Worm (Caenorhabditis elegans) whole organism, late embryonic: ENCODE measurements around the gene acbp-4.
A peak's percentile ranks its signal among the peaks of the same experiment; 100 is the strongest.

ENCODE experiments used
- C38D4.7 ChIP-seq: fragments of 200-800 bp; sonication (Bioruptor generic); optimal IDR thresholded peaks from 2 replicates; lab custom pipeline; 2018; ENCODE audit warnings: mild to moderate bottlenecking, missing genetic modification characterization, moderate library complexity, missing compliant biosample characterization
- F13H6.1 ChIP-seq: sonication (generic microtip); optimal IDR thresholded peaks from 2 replicates; lab custom pipeline; 2016; ENCODE audit warnings: missing genetic modification characterization, missing compliant biosample characterization
- K02D7.2 ChIP-seq: sonication (generic microtip); optimal IDR thresholded peaks from 2 replicates; lab custom pipeline; 2017; ENCODE audit warnings: mild to moderate bottlenecking, missing genetic modification characterization, missing compliant biosample characterization
- Y22D7AL.16 ChIP-seq: sonication (generic microtip); optimal IDR thresholded peaks from 2 replicates; lab custom pipeline; 2016; ENCODE audit warnings: missing genetic modification characterization, missing compliant biosample characterization
- ahr-1 ChIP-seq: sonication (generic microtip); optimal IDR thresholded peaks from 2 replicates; lab custom pipeline; 2016; ENCODE audit warnings: missing genetic modification characterization, missing compliant biosample characterization
- ceh-18 ChIP-seq: sonication (generic microtip); optimal IDR thresholded peaks from 2 replicates; lab custom pipeline; 2016; ENCODE audit warnings: missing genetic modification characterization, missing compliant biosample characterization
- ceh-19 ChIP-seq: fragments of 200-800 bp; sonication (Bioruptor generic); optimal IDR thresholded peaks from 2 replicates; lab custom pipeline; 2018; ENCODE audit warnings: mild to moderate bottlenecking, missing genetic modification characterization, missing compliant biosample characterization
- ceh-22 ChIP-seq: sonication (generic microtip); optimal IDR thresholded peaks from 2 replicates; lab custom pipeline; 2017; ENCODE audit warnings: missing biosample characterization, missing genetic modification characterization
- ceh-30 ChIP-seq: fragments of 150-350 bp; optimal IDR thresholded peaks from 2 replicates; lab custom pipeline; 2014; ENCODE audit warnings: missing biosample characterization, missing genetic modification characterization
- ceh-31 ChIP-seq: sonication (generic microtip); optimal IDR thresholded peaks from 2 replicates; lab custom pipeline; 2016; ENCODE audit warnings: missing genetic modification characterization, missing compliant biosample characterization
- ceh-48 ChIP-seq: sonication (generic microtip); optimal IDR thresholded peaks from 2 replicates; lab custom pipeline; 2016; ENCODE audit warnings: missing genetic modification characterization, inconsistent platforms, missing compliant biosample characterization
- ceh-6 ChIP-seq: fragments of 200-800 bp; sonication (Bioruptor generic); optimal IDR thresholded peaks from 2 replicates; lab custom pipeline; 2018; ENCODE audit warnings: mild to moderate bottlenecking, missing genetic modification characterization, missing compliant biosample characterization
- ceh-9 ChIP-seq: sonication (generic microtip); optimal IDR thresholded peaks from 2 replicates; lab custom pipeline; 2016; ENCODE audit warnings: mild to moderate bottlenecking, missing genetic modification characterization, inconsistent platforms, missing compliant biosample characterization
- che-1 ChIP-seq: sonication (generic microtip); optimal IDR thresholded peaks from 2 replicates; lab custom pipeline; 2016; ENCODE audit warnings: mild to moderate bottlenecking, missing genetic modification characterization, missing compliant biosample characterization
- dve-1 ChIP-seq: sonication (generic microtip); optimal IDR thresholded peaks from 2 replicates; lab custom pipeline; 2017; ENCODE audit warnings: antibody characterized with exemption, mild to moderate bottlenecking, missing genetic modification characterization, missing compliant biosample characterization
- elt-4 ChIP-seq: sonication (generic microtip); optimal IDR thresholded peaks from 2 replicates; lab custom pipeline; 2016; ENCODE audit warnings: missing genetic modification characterization, missing compliant biosample characterization
- eyg-1 ChIP-seq: sonication (generic microtip); optimal IDR thresholded peaks from 2 replicates; lab custom pipeline; 2016; ENCODE audit warnings: missing genotype, missing genetic modification characterization, missing compliant biosample characterization
- fax-1 ChIP-seq: sonication (generic microtip); optimal IDR thresholded peaks from 2 replicates; lab custom pipeline; 2016; ENCODE audit warnings: missing genotype, missing genetic modification characterization, missing compliant biosample characterization
- fkh-6 ChIP-seq: sonication (generic microtip); optimal IDR thresholded peaks from 2 replicates; lab custom pipeline; 2016; ENCODE audit warnings: missing genetic modification characterization, missing compliant biosample characterization
- hlh-15 ChIP-seq: sonication (generic microtip); optimal IDR thresholded peaks from 2 replicates; lab custom pipeline; 2016; ENCODE audit warnings: missing genetic modification characterization, missing compliant biosample characterization
- hlh-30 ChIP-seq: sonication (generic microtip); optimal IDR thresholded peaks from 2 replicates; lab custom pipeline; 2017; ENCODE audit warnings: antibody characterized with exemption, missing genetic modification characterization, missing compliant biosample characterization; ENCODE audit not compliant: insufficient read depth
- lim-6 ChIP-seq: sonication (generic microtip); optimal IDR thresholded peaks from 2 replicates; lab custom pipeline; 2016; ENCODE audit warnings: missing genetic modification characterization, missing compliant biosample characterization
- mec-3 ChIP-seq: sonication (generic microtip); optimal IDR thresholded peaks from 2 replicates; lab custom pipeline; 2016; ENCODE audit warnings: borderline replicate concordance, missing genetic modification characterization, missing compliant biosample characterization
- nhr-232 ChIP-seq: sonication (generic microtip); optimal IDR thresholded peaks from 2 replicates; lab custom pipeline; 2016; ENCODE audit warnings: missing genetic modification characterization, missing compliant biosample characterization
- npax-4 ChIP-seq: sonication (generic microtip); optimal IDR thresholded peaks from 2 replicates; lab custom pipeline; 2016; ENCODE audit warnings: missing genetic modification characterization, missing compliant biosample characterization
- pax-1 ChIP-seq: fragments of 150-350 bp; optimal IDR thresholded peaks from 2 replicates; lab custom pipeline; 2014; ENCODE audit warnings: missing biosample characterization, missing genetic modification characterization
- pha-2 ChIP-seq: sonication (generic microtip); optimal IDR thresholded peaks from 2 replicates; lab custom pipeline; 2017; ENCODE audit warnings: mild to moderate bottlenecking, missing genetic modification characterization, missing compliant biosample characterization
- pros-1 ChIP-seq: fragments of 150-350 bp; optimal IDR thresholded peaks from 2 replicates; lab custom pipeline; 2014; ENCODE audit warnings: missing biosample characterization, missing genetic modification reagents, missing genetic modification characterization
- ref-2 ChIP-seq: sonication (generic microtip); optimal IDR thresholded peaks from 2 replicates; lab custom pipeline; 2016; ENCODE audit warnings: missing genetic modification characterization, missing compliant biosample characterization
- sdc-2 ChIP-seq: sonication (generic microtip); optimal IDR thresholded peaks from 2 replicates; lab custom pipeline; 2016; ENCODE audit warnings: missing genotype, missing genetic modification characterization, missing compliant biosample characterization
- tbx-7 ChIP-seq: sonication (generic microtip); optimal IDR thresholded peaks from 2 replicates; lab custom pipeline; 2016; ENCODE audit warnings: missing genotype, missing genetic modification characterization, missing compliant biosample characterization
- unc-55 ChIP-seq: sonication (generic microtip); optimal IDR thresholded peaks from 2 replicates; lab custom pipeline; 2017; ENCODE audit warnings: missing biosample characterization, missing genetic modification reagents, missing genetic modification characterization
- unc-86 ChIP-seq: sonication (generic microtip); optimal IDR thresholded peaks from 2 replicates; lab custom pipeline; 2016; ENCODE audit warnings: missing genetic modification characterization, missing compliant biosample characterization
- zip-5 ChIP-seq: sonication (generic microtip); optimal IDR thresholded peaks from 2 replicates; lab custom pipeline; 2016; ENCODE audit warnings: missing genetic modification characterization, missing compliant biosample characterization

Gene acbp-4

DNA sequence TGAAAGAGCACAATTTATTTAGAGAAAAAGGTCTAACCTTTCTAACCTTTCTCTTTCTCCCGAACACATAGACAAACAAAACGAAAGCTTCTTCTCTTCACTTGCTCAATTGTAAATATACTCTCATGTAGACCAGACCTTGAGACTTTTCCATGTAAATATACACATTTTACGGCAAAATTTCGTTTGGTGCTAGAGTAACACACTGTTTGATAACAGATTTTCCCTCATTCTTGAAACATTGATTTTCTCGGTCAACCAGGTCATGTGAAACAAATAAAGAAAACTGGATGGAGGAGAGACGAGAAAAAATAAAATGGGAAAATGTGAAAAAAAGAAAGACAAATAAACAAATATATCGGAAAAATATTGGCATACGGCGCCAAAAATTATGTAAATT, 13.1 kb upstream of the acbp-4 start:
- TF ChIP-seq eyg-1 (tag; lab: Kevin White, UChicago) (no peak), zip-5 (tag; lab: Kevin White, UChicago) (no peak), pax-1 (no peak), ceh-6 (GFP tag; lab: Kevin White, UChicago) (no peak), K02D7.2 (tag; lab: Kevin White, UChicago) (no peak), hlh-15 (tag; lab: Kevin White, UChicago) (no peak), unc-55 (GFP tag; lab: Kevin White, UChicago) (no peak), lim-6 (no peak), hlh-30 (no peak), fkh-6 (tag; lab: Kevin White, UChicago) (no peak), ceh-48 (tag; lab: Kevin White, UChicago) (no peak), pros-1 (tag; lab: Kevin White, UChicago) (no peak), F13H6.1 (tag; lab: Kevin White, UChicago) (no peak)
- TF ChIP-seq, all 69 proteins: peak for 0

DNA sequence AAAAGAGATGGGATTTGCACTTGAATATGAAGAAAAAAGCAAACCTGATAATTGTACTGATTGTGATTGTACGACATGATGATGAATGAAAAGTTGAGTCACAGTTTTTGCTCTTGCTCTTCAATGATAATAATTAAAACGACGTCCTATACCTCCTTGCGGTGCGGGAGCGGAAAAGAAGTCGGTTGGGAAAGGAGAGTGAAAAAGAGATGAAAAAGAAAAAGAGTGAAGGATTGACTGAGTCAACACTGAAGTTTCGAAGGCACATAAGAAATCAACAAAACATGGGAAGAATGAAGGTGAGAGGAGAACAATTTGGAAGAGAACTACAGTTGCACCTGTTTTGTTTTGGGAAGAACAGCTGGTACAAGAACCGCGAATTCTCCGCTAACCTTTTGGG, 10.5 kb upstream of the acbp-4 start, which contains the start of gene F56C9.8:
Gene F56C9.8 (minus strand): TSS at position 120 of the 400 bp plus-strand sequence.
- TF ChIP-seq C38D4.7 (GFP tag; lab: Kevin White, UChicago) = no peak
- TF ChIP-seq ceh-31 (tag; lab: Kevin White, UChicago) = no peak
- TF ChIP-seq ahr-1 = no peak
- no peak for TF ChIP-seq fax-1 (tag; lab: Kevin White, UChicago)
- TF ChIP-seq che-1 (tag; lab: Kevin White, UChicago) = no peak
- TF ChIP-seq tbx-7 (tag; lab: Kevin White, UChicago) = no peak
- TF ChIP-seq ceh-9 = no peak
- no peak for TF ChIP-seq pha-2
- no peak for TF ChIP-seq npax-4
- TF ChIP-seq elt-4 (tag; lab: Kevin White, UChicago) = no peak
- no peak for TF ChIP-seq Y22D7AL.16 (tag; lab: Kevin White, UChicago)
- TF ChIP-seq sdc-2 (tag; lab: Kevin White, UChicago) = no peak
- no peak for TF ChIP-seq pax-1
- TF ChIP-seq pros-1 (tag; lab: Kevin White, UChicago) = no peak
- TF ChIP-seq unc-86 (tag; lab: Kevin White, UChicago) = no peak
- TF ChIP-seq lim-6 = no peak

DNA sequence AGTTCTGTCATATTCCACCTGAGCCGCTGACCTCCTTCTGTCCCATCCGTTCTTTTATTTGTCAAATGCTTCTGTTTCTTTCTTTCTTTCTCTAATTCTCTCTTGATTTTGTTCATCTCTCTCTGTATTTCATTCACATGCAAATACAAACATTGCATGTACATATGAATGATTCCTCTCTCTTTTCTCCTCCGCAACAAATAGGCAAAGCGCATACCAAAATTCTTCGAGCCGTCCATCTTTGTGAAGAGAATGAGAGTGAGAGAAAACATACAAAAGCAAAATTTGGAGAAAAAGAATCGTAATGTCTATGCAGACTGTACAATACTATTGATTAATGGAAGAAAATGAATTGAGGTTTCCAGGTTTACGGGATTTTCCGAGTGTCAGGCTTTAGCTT, 8.4 kb upstream of the acbp-4 start:
- TF ChIP-seq ceh-19 (GFP tag; lab: Kevin White, UChicago) = peak; percentile 33
- TF ChIP-seq ceh-9 = no peak
- no peak for TF ChIP-seq K02D7.2 (tag; lab: Kevin White, UChicago)
- peak; percentile 14 for TF ChIP-seq pax-1

DNA sequence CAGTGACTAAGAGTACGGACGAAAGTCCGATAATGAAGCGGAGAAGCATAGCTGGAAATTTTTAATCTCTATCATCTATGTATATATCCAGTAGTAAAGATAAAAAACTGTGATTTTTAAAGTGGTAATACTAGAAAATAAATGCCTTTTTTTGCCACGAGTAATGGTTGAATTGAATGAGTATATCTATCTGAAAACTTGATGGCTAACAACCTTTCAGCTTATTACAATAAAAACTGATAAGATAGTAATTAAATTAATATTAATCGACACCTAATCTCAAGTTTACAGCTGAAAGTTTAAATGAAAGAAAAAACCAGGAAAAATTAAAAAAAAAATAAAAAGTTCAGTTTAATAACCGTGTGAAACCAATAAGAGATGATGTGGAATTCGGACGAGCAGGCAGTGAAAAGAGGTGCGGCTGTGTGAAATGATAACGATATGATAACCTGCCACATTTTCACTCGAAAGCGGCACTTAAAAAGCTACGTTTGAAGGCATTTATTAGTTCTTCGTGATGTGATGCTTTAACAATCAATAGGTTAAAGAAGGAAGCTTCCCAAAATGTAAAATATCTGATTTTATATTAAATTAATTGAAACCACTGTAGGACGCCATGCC, 6.1 kb upstream of the acbp-4 start, which contains the start of gene nspg-6:
Gene nspg-6 (minus strand): TSS at position 51 of the 621 bp plus-strand sequence.
- TF ChIP-seq ceh-30 (no peak), ceh-48 (tag; lab: Kevin White, UChicago) (no peak)

DNA sequence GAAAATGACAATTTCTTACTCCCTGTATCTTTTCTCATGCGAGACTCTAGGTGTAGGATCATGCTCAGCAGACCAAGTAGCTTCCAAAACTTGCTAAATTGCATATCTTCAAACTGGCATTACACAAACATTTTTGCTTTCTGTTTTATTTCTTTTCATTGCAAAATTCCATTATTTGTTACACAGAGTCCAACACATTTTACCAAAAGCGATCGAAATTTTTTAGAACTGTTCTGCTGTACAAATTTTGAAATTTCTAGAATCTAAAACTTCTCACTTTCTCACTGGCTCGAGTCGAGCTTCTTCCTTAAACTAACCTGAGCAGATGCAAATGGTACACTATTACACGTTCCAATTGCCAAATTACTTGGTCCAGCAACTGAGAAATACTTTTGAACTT, 5.6 kb upstream of the acbp-4 start:
- no peak for TF ChIP-seq ceh-22
- no peak for TF ChIP-seq mec-3 (tag; lab: Kevin White, UChicago)
- no peak for TF ChIP-seq eyg-1 (tag; lab: Kevin White, UChicago)
- no peak for TF ChIP-seq ceh-18 (tag; lab: Kevin White, UChicago)
- TF ChIP-seq dve-1 (tag; lab: Kevin White, UChicago) = no peak
- TF ChIP-seq ref-2 (tag; lab: Kevin White, UChicago) = no peak
- TF ChIP-seq ceh-48 (tag; lab: Kevin White, UChicago) = no peak
- no peak for TF ChIP-seq nhr-232 (tag; lab: Kevin White, UChicago)
